Worm (Caenorhabditis elegans): ENCODE measurements around the gene toc-1.
A peak's percentile ranks its signal among the peaks of the same experiment; 100 is the strongest.

toc-1 gene

ce11 chrIII:5254108-5254507 is 20.9 kb upstream of the toc-1 start, which contains the start of the genes sumv-1 and gop-1:
Gene sumv-1, minus strand, starts transcription at chrIII:5254187.
Gene gop-1, plus strand, starts transcription at chrIII:5254438.
- TF ChIP-seq nhr-11 (tag; optimal IDR thresholded peaks at IDR 0.05) (no peak), pqm-1 (tag; optimal IDR thresholded peaks at IDR 0.05) (no peak), ZK546.5 (tag; optimal IDR thresholded peaks at IDR 0.05) (no peak), pha-4 (tag; optimal IDR thresholded peaks at IDR 0.05) (peak; percentile 42)

DNA sequence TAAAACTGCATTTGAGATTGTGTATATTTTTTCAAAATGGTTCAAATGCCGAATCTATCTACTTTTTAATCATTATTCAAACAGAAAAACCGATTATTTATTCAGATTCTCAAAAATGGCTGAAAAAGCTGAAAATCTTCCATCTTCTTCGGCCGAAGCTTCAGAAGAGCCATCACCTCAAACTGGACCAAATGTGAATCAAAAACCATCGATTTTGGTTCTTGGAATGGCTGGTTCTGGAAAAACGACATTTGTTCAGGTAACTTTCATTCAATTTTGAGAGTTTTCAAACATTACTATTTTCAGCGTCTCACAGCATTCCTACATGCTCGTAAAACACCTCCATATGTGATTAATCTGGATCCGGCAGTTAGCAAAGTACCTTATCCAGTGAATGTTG is 16.1 kb upstream of the toc-1 start, which contains the start of gene gop-2:
gop-2 (plus strand) TSS at position 106 of the 400 bp plus-strand sequence.
- TF ChIP-seq skn-1 (tag; optimal IDR thresholded peaks at IDR 0.05) (no peak), nhr-11 (tag; optimal IDR thresholded peaks at IDR 0.05) (no peak)

ce11 chrIII:5260394-5260793 is 14.7 kb upstream of the toc-1 start, which contains the start of gene gop-3:
Gene gop-3, plus strand, starts transcription at chrIII:5260694.
- TF ChIP-seq fkh-10 (GFP tag; optimal IDR thresholded peaks at IDR 0.05) = no peak
- TF ChIP-seq tbx-2 (tag; optimal IDR thresholded peaks at IDR 0.05) = no peak
- no peak for TF ChIP-seq aly-2 (tag; optimal IDR thresholded peaks at IDR 0.05)
- no peak for TF ChIP-seq nhr-77 (tag; optimal IDR thresholded peaks at IDR 0.05)
- TF ChIP-seq egl-5 (tag; optimal IDR thresholded peaks at IDR 0.05) = no peak
- no peak for TF ChIP-seq daf-12 (tag; optimal IDR thresholded peaks at IDR 0.05)
- TF ChIP-seq unc-62 (GFP tag; optimal IDR thresholded peaks at IDR 0.05) = no peak
- no peak for TF ChIP-seq ceh-28 (tag; optimal IDR thresholded peaks at IDR 0.05)
- no peak for TF ChIP-seq fos-1 (tag; optimal IDR thresholded peaks at IDR 0.05)
- no peak for TF ChIP-seq lin-15B (tag; optimal IDR thresholded peaks at IDR 0.05)
- no peak for TF ChIP-seq elt-2 (tag; optimal IDR thresholded peaks at IDR 0.05)

DNA sequence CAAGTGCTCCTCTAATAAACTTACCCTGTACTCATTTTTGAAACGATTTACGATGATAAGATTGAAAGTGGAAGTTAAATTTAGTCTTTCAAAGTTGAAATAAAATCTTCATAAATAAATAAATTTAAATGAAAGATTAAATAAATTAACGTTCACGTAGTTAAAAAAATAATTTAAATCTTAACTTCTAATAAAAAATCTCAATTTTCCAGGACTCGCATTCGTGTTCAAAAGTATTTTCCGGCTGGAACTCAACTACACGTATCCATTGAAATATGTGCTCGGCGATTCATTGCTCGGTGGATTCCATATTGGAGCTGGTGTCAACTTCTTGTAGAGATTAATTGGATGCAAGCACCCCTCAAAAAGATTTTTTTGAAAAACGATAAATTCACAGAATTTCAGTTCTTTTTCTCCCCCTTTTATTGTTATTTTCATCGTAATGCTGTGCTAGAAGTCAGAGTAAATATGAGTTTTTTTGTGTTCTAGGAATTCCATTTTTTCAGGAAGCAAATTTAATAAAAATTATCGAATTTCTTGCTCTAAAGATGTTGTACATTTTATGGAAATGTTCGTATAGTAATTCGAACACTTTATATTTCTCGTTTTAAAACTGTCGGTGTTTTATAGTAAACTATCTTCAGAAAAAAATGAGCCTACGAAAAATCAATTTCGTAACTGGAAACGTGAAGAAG is 11.6 kb upstream of the toc-1 start, which contains the start of the genes C34E10.9 and hap-1:
C34E10.9 (minus strand) TSS at position 101 of the 695 bp plus-strand sequence.
hap-1 (plus strand) TSS at position 645 of the 695 bp plus-strand sequence.
- TF ChIP-seq elt-3 (tag; optimal IDR thresholded peaks at IDR 0.05) (no peak), zag-1 (tag; optimal IDR thresholded peaks at IDR 0.05) (no peak), daf-12 (tag; optimal IDR thresholded peaks at IDR 0.05) (no peak), ceh-16 (tag; optimal IDR thresholded peaks at IDR 0.05) (no peak), ZK546.5 (tag; optimal IDR thresholded peaks at IDR 0.05) (no peak), nhr-25 (tag; optimal IDR thresholded peaks at IDR 0.05) (no peak), unc-39 (tag; optimal IDR thresholded peaks at IDR 0.05) (no peak), fos-1 (tag; optimal IDR thresholded peaks at IDR 0.05) (no peak), ceh-9 (tag; optimal IDR thresholded peaks at IDR 0.05) (no peak), fkh-10 (GFP tag; optimal IDR thresholded peaks at IDR 0.05) (no peak), nhr-11 (tag; optimal IDR thresholded peaks at IDR 0.05) (no peak), ztf-11 (tag; optimal IDR thresholded peaks at IDR 0.05) (no peak), elt-2 (tag; optimal IDR thresholded peaks at IDR 0.05) (no peak), elt-1 (tag; optimal IDR thresholded peaks at IDR 0.05) (no peak), jun-1 (tag; optimal IDR thresholded peaks at IDR 0.05) (no peak), hmg-11 (tag; optimal IDR thresholded peaks at IDR 0.05) (no peak), pha-4 (tag; optimal IDR thresholded peaks at IDR 0.05) (no peak)

- TF ChIP-seq ceh-82 (tag; optimal IDR thresholded peaks at IDR 0.05) = no peak
- TF ChIP-seq fkh-10 (GFP tag; optimal IDR thresholded peaks at IDR 0.05) = no peak
- no peak for TF ChIP-seq mdl-1 (tag; optimal IDR thresholded peaks at IDR 0.05)
- no peak for TF ChIP-seq mml-1 (tag; optimal IDR thresholded peaks at IDR 0.05)
- no peak for TF ChIP-seq daf-12 (tag; optimal IDR thresholded peaks at IDR 0.05)
- TF ChIP-seq aly-2 (tag; optimal IDR thresholded peaks at IDR 0.05) = no peak
These were observed 10.2 kb upstream of the toc-1 start, which contains the start of gene gro-1 for ce11 chrIII:5264813-5265212. Gene gro-1, plus strand, starts transcription at chrIII:5265113.

DNA sequence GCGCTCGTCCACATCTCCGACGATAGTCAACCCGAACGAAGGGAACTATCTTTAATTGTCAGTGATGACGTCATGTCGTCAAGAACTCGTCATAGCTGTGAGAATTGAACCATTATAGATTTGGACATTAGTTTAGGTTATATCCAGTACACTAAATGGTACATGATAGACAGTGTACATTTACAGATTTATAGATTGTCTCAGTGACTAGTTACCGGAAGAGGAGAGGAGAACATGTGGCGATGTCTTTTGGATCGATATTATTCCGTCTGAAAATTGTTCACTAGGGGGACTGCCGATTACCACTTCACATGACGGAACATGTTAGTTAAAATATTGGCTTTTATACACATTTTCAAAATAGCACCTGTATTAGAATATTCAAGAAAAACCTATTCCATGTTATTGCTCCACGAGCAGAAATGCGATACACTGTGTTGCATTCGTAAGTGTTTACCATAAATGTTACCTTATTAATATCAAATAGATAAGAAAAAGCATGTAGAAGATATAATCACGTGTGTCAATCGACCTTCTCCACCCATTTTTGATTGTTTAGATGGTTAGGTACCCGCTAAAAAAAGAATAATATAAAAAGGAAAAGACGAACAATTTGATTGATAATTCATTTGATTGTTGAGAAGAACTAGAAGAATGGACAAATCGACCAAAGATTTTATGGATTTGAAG is 7.7 kb upstream of the toc-1 start, which contains the start of gene ZC395.5:
ZC395.5 (plus strand) TSS at position 632 of the 690 bp plus-strand sequence.
- no peak for TF ChIP-seq mdl-1 (tag; optimal IDR thresholded peaks at IDR 0.05)
- no peak for TF ChIP-seq lin-39 (tag; optimal IDR thresholded peaks at IDR 0.05)
- TF ChIP-seq elt-2 (tag; optimal IDR thresholded peaks at IDR 0.05) = peak; percentile 57
- no peak for TF ChIP-seq nhr-12 (tag; optimal IDR thresholded peaks at IDR 0.05)
- no peak for TF ChIP-seq egl-5 (tag; optimal IDR thresholded peaks at IDR 0.05)
- TF ChIP-seq hmg-11 (tag; optimal IDR thresholded peaks at IDR 0.05) = no peak
- TF ChIP-seq daf-12 (tag; optimal IDR thresholded peaks at IDR 0.05) = no peak
- TF ChIP-seq ama-1 (optimal IDR thresholded peaks at IDR 0.05) = peak; percentile 15
- TF ChIP-seq fos-1 (tag; optimal IDR thresholded peaks at IDR 0.05) = no peak
- TF ChIP-seq skn-1 (tag; optimal IDR thresholded peaks at IDR 0.05) = no peak
- peak; percentile 74 for TF ChIP-seq pqm-1 (tag; optimal IDR thresholded peaks at IDR 0.05)
- no peak for TF ChIP-seq nhr-237 (tag; optimal IDR thresholded peaks at IDR 0.05)
- no peak for TF ChIP-seq nhr-43 (tag; optimal IDR thresholded peaks at IDR 0.05; ENCODE audit: poor library complexity, severe bottlenecking)
- no peak for TF ChIP-seq ceh-28 (tag; optimal IDR thresholded peaks at IDR 0.05)
- TF ChIP-seq nhr-25 (tag; optimal IDR thresholded peaks at IDR 0.05) = no peak
- no peak for TF ChIP-seq ZK546.5 (tag; optimal IDR thresholded peaks at IDR 0.05)
- TF ChIP-seq elt-1 (tag; optimal IDR thresholded peaks at IDR 0.05) = no peak
- TF ChIP-seq ceh-82 (tag; optimal IDR thresholded peaks at IDR 0.05) = no peak
- TF ChIP-seq zag-1 (tag; optimal IDR thresholded peaks at IDR 0.05) = no peak
- no peak for TF ChIP-seq ceh-16 (tag; optimal IDR thresholded peaks at IDR 0.05)
- TF ChIP-seq pha-4 (tag; optimal IDR thresholded peaks at IDR 0.05) = peak; percentile 57
- TF ChIP-seq unc-39 (tag; optimal IDR thresholded peaks at IDR 0.05) = no peak
- TF ChIP-seq mml-1 (tag; optimal IDR thresholded peaks at IDR 0.05) = no peak
- no peak for TF ChIP-seq egl-27 (tag; optimal IDR thresholded peaks at IDR 0.05)
- no peak for TF ChIP-seq tbx-2 (tag; optimal IDR thresholded peaks at IDR 0.05)
- TF ChIP-seq lin-15B (tag; optimal IDR thresholded peaks at IDR 0.05) = no peak
- no peak for TF ChIP-seq aly-2 (tag; optimal IDR thresholded peaks at IDR 0.05)
- TF ChIP-seq ztf-11 (tag; optimal IDR thresholded peaks at IDR 0.05) = no peak
- TF ChIP-seq unc-62 (GFP tag; optimal IDR thresholded peaks at IDR 0.05) = no peak
- TF ChIP-seq nhr-67 (tag; optimal IDR thresholded peaks at IDR 0.05) = no peak
